Worm (Caenorhabditis elegans) whole organism, L4/young adult: Measurements from ENCODE around the gene fbxb-48.

Experiments used
- W03F9.2 ChIP-seq: fragments of 150-350 bp; optimal IDR thresholded peaks from 2 replicates; lab custom pipeline; 2014; ENCODE audit warnings: missing biosample characterization, missing genetic modification characterization
- him-1 ChIP-seq: sonication (generic microtip); optimal IDR thresholded peaks from 2 replicates; lab custom pipeline; 2016; ENCODE audit warnings: missing genotype, missing genetic modification reagents, missing genetic modification characterization, missing compliant biosample characterization

- TF ChIP-seq him-1 (tag; lab: Kevin White, UChicago) (no peak), W03F9.2 (tag; lab: Kevin White, UChicago) (no peak)
Measured at ce11 chrII:1679081-1679480, 40.0 kb downstream of the fbxb-48 start, which contains the start of gene irld-36.
